Worm (Caenorhabditis elegans): ENCODE measurements around the gene zhit-3.

- TF ChIP-seq ZK185.1 (tag; optimal IDR thresholded peaks at IDR 0.05; ENCODE audit: poor library complexity, severe bottlenecking) = no peak
- TF ChIP-seq chd-7 (tag; optimal IDR thresholded peaks at IDR 0.05) = no peak
- no peak for TF ChIP-seq unc-62 (GFP tag; optimal IDR thresholded peaks at IDR 0.05)
- TF ChIP-seq snpc-1.1 (tag; optimal IDR thresholded peaks at IDR 0.05; ENCODE audit: insufficient read depth) = no peak
- TF ChIP-seq tlf-1 (GFP tag; optimal IDR thresholded peaks at IDR 0.05) = no peak
- TF ChIP-seq snpc-4 (GFP tag; optimal IDR thresholded peaks at IDR 0.05) = no peak
- no peak for TF ChIP-seq snpc-4 (tag; optimal IDR thresholded peaks at IDR 0.05)
- no peak for TF ChIP-seq ama-1 (optimal IDR thresholded peaks at IDR 0.05)
- no peak for TF ChIP-seq ama-1 (GFP tag; optimal IDR thresholded peaks at IDR 0.05)
- no peak for TF ChIP-seq madf-3 (GFP tag; IDR thresholded peaks at IDR 0.05)
- TF ChIP-seq nfya-1 (tag; optimal IDR thresholded peaks at IDR 0.05; ENCODE audit: borderline replicate concordance, insufficient read depth) = no peak
- TF ChIP-seq madf-8 (GFP tag; conservative IDR thresholded peaks at IDR 0.05) = no peak
- no peak for TF ChIP-seq lin-35 (GFP tag; optimal IDR thresholded peaks at IDR 0.05)
These were observed 1.7 kb downstream of the zhit-3 start, which contains the start of gene tftc-3 for ce11 chrV:10210244-10210643.
